Fruit fly (Drosophila melanogaster) whole organism, wandering third instar larva: ENCODE results near the gene Desat2.

Experiments used
- CG9705 ChIP-seq: fragments of 200-800 bp; sonication (Bioruptor generic); optimal IDR thresholded peaks from 2 replicates; lab custom pipeline; 2018; ENCODE audit warnings: missing biosample characterization, mild to moderate bottlenecking, missing genetic modification characterization
- Dfd ChIP-seq: fragments of >200 bp; optimal IDR thresholded peaks from 2 replicates; lab custom pipeline; 2017; ENCODE audit warnings: missing biosample characterization, missing genetic modification characterization
- Hr78 ChIP-seq: fragments of >200 bp; optimal IDR thresholded peaks from 2 replicates; lab custom pipeline; 2017; ENCODE audit warnings: missing biosample characterization, missing genetic modification characterization
- br ChIP-seq: fragments of 200-800 bp; sonication (Bioruptor generic); optimal IDR thresholded peaks from 2 replicates; lab custom pipeline; 2016; ENCODE audit warnings: missing biosample characterization, missing genetic modification characterization
- brk ChIP-seq: fragments of 200-800 bp; sonication (Bioruptor generic); optimal IDR thresholded peaks from 2 replicates; lab custom pipeline; 2016; ENCODE audit warnings: missing biosample characterization, mild to moderate bottlenecking, missing genetic modification characterization
- dl ChIP-seq, 2 experiments: fragments of 175-275, 200-275 bp in 1 of 2; fragments of 200-275 bp in 1 of 2; sonication (Bioruptor generic); optimal IDR thresholded peaks; lab custom pipeline; 2018; ENCODE audit warnings: mild to moderate bottlenecking in 2 of 2, missing biosample characterization in 2 of 2, missing genetic modification characterization in 2 of 2, moderate library complexity in 2 of 2; ENCODE audit not compliant: partially characterized antibody in 2 of 2, insufficient read depth in 1 of 2
- ey ChIP-seq: fragments of 200-800 bp; sonication (Bioruptor generic); optimal IDR thresholded peaks from 2 replicates; lab custom pipeline; 2016; ENCODE audit warnings: missing biosample characterization, missing genetic modification characterization
- pan ChIP-seq: fragments of >200 bp; optimal IDR thresholded peaks from 2 replicates; lab custom pipeline; 2017
- psq ChIP-seq: fragments of 200-800 bp; sonication (Bioruptor generic); optimal IDR thresholded peaks from 3 replicates; lab custom pipeline; 2017; ENCODE audit warnings: missing biosample characterization, mild to moderate bottlenecking, missing genetic modification characterization, moderate library complexity
- sage ChIP-seq: fragments of 200-800 bp; sonication (Bioruptor generic); optimal IDR thresholded peaks from 2 replicates; lab custom pipeline; 2016; ENCODE audit warnings: missing biosample characterization, mild to moderate bottlenecking, missing genetic modification characterization
- sv ChIP-seq: fragments of 200-800 bp; sonication (Bioruptor generic); optimal IDR thresholded peaks from 3 replicates; lab custom pipeline; 2016; ENCODE audit warnings: missing biosample characterization, missing genetic modification characterization

- TF ChIP-seq sage (GFP tag; lab: Kevin White, UChicago) (no peak), dl (GFP tag; optimal IDR thresholded peaks at IDR 0.05; lab: Kevin White, UChicago; ENCODE audit: insufficient read depth in 1 of 2, partially characterized antibody in 2 of 2) (no peak), psq (no peak), pan (lab: Kevin White, UChicago) (no peak), CG9705 (GFP tag; lab: Kevin White, UChicago) (no peak), sv (GFP tag; lab: Kevin White, UChicago) (no peak), Dfd (no peak), br (GFP tag; lab: Kevin White, UChicago) (no peak), brk (GFP tag; lab: Kevin White, UChicago) (no peak), Hr78 (no peak), ey (GFP tag; lab: Kevin White, UChicago) (no peak)
These were observed 9.4 kb downstream of the Desat2 start for dm6 chr3R:12445468-12445867.
